Worm (Caenorhabditis elegans): Measurements from ENCODE around the gene E02C12.10.

E02C12.10 gene

ce11 chrV:9334216-9334615, 44.0 kb downstream of the E02C12.10 start, which contains the start of gene ucp-4:
TSS of gene ucp-4 (plus strand) at chrV:9334298.
- TF ChIP-seq K09A11.1 (tag; optimal IDR thresholded peaks at IDR 0.05; ENCODE audit: insufficient read depth) = no peak
- TF ChIP-seq npax-4 (tag; optimal IDR thresholded peaks at IDR 0.05) = no peak

DNA sequence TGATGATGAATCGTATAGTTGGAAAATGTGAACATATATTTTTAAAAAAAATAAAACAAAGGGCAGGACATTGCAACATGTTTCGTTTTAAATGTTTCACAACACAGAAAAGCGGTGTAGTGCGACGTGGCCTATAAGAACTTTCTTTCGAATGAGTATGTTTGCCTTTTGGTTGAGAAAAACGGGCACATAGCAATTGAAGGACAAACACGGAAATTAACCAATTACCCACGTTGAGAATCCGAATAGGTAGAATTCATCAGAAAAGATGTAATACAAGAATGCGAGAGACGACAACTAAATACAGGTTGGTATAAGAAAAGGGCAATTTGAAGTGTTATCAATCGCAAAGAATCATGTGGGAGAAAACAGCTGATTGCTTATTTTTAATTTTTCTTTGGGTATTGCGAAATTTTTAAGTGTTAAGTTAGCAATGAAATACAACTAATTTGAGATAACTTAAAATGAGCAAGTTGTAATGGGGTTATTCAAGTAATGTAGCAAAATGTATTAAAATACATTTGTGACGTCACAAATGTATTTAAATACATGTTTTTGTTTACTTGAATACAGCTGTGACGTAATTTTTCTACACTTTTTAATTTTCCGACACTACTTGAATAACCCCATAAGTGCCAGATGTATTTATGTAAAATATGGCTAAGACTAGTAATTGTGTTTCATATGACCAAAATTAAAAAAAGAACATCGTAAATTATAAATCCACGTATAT, 44.7 kb downstream of the E02C12.10 start, which contains the start of gene acl-14:
Gene acl-14, minus strand, starts transcription at position 316 of the 733 bp plus-strand sequence.
- TF ChIP-seq zip-5 (tag; optimal IDR thresholded peaks at IDR 0.05) (no peak), unc-86 (tag; optimal IDR thresholded peaks at IDR 0.05) (no peak), Y22D7AL.16 (tag; optimal IDR thresholded peaks at IDR 0.05) (no peak), ceh-14 (tag; optimal IDR thresholded peaks at IDR 0.05) (no peak), unc-55 (GFP tag; optimal IDR thresholded peaks at IDR 0.05) (no peak), ttx-3 (tag; optimal IDR thresholded peaks at IDR 0.05) (no peak), nfya-1 (tag; optimal IDR thresholded peaks at IDR 0.05) (no peak)

DNA sequence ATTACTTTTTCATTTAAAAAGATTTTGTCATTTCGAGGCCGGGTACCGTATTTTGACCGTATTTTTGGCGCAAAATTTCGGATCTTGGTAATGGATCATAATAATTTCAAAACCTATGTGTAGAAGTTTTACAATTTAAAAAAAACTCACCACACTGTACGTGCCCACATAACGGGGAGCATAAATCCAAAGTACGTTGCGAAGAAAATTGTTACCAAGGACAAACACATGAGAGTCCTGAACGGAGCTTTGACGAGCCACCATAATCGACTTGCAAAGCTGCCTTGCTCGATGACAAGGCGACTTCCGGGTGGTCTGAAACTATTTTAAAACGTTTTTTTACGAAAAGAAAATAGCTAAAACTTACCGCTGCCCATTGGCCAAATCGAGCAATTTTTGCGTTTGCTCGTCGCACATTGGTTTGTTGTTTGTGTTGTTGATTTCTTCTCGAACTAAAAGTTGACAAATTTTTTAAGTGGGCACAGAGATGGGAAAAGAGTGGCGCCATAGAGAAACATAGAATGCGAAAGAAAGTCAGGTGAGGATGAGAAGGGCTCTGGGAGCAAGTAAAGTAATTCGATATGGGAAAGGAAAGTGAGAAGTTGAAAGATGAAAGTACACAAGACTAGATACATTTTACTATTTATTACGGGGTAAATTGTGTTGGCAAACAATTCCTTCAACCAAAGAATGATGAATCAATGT, 45.4 kb downstream of the E02C12.10 start:
- TF ChIP-seq madf-2 (tag; optimal IDR thresholded peaks at IDR 0.05) = no peak

DNA sequence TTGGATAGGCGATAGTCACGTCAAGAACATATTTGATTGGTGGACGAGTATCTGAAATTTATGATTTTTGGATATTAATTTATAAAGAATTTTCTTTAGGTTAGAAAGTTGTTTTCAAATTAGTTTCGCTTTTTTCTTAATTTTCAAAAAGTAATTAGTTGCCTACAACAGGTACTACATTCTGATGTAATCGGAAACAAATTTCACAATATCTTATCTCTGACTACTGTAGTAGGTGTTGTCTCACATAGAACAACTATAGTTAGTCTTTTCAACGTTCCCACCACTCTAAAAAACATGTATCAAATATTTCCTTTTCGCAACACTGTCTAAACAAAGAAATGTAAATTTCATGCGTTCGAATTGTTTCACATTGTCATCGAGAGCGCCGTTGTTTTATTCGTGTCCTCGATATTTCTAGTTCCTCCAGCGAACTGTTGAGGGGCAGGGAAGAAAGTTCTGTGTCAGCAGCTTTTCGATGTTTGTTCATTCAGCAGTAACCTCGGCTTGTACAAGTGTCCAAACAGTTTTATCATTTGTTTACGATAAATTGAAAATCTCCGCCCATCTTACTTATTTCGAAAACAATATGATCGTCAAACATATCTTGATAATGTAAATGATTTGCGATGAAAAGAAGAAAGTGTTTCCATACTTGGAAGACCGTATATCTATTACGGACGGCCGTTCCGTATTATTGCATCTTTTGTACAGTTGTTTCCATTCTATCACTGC, 48.8 kb downstream of the E02C12.10 start:
- TF ChIP-seq ceh-30 (tag; optimal IDR thresholded peaks at IDR 0.05) (no peak), lin-11 (tag; optimal IDR thresholded peaks at IDR 0.05) (no peak), gmeb-2 (tag; optimal IDR thresholded peaks at IDR 0.05) (no peak), ceh-48 (tag; optimal IDR thresholded peaks at IDR 0.05) (no peak), ceh-45 (GFP tag; IDR thresholded peaks at IDR 0.05) (no peak), F13H6.1 (tag; optimal IDR thresholded peaks at IDR 0.05) (no peak)

DNA sequence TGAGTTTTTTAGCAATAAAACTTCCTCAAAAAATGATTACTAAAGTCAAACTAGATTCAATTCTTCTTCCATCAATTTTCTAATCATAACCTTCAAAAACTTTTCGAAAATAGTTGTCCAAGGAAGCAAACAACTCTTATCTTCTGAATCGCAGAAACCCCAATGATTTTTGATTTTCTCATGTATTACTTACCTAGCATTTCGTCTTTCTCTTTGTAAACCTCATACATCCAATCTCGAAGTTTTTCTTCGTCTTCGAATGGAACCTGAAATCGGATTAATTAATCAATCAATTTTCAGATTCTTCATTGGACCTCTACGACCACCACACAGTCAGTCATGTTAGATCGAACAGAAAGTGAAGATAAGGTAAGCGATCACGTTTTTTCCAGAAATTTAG, 49.5 kb downstream of the E02C12.10 start, which contains the start of gene K07B1.4:
Gene K07B1.4, plus strand, starts transcription at position 301 of the 400 bp plus-strand sequence.
- TF ChIP-seq pros-1 (tag; optimal IDR thresholded peaks at IDR 0.05) = no peak
- no peak for TF ChIP-seq gmeb-2 (tag; optimal IDR thresholded peaks at IDR 0.05)

DNA sequence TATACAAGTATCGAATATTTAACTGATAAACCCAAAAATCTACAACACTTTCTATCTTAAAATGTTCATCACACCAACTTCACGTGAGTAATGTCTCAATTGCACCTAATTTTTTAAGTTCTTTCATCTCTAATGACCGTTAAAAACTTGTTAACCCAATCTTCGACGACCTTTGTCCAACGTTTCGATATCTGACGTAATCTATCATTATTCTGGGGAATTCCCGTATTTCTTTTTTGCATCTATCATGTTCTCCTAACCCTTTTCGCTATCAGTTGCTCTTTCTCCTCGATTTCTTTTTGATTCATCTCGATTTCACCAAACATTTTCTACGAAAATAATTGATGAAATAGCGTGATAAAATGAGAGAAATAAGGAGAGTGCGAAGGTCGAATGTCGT, 50.5 kb downstream of the E02C12.10 start:
- TF ChIP-seq pqm-1 (tag; optimal IDR thresholded peaks at IDR 0.05) = no peak
- TF ChIP-seq ets-4 (tag; optimal IDR thresholded peaks at IDR 0.05) = no peak
- no peak for TF ChIP-seq zip-5 (tag; optimal IDR thresholded peaks at IDR 0.05)
- no peak for TF ChIP-seq pha-2 (tag; optimal IDR thresholded peaks at IDR 0.05)
- TF ChIP-seq che-1 (tag; optimal IDR thresholded peaks at IDR 0.05) = no peak
- no peak for TF ChIP-seq sox-2 (GFP tag; IDR thresholded peaks at IDR 0.05)
- no peak for TF ChIP-seq pat-9 (tag; optimal IDR thresholded peaks at IDR 0.05)
- no peak for TF ChIP-seq C08G9.2 (tag; optimal IDR thresholded peaks at IDR 0.05)
- TF ChIP-seq sox-4 (tag; optimal IDR thresholded peaks at IDR 0.05) = no peak
- TF ChIP-seq ceh-31 (tag; optimal IDR thresholded peaks at IDR 0.05) = no peak
- no peak for TF ChIP-seq lim-6 (tag; optimal IDR thresholded peaks at IDR 0.05)
- TF ChIP-seq F13H6.1 (tag; optimal IDR thresholded peaks at IDR 0.05) = no peak
- no peak for TF ChIP-seq ceh-9 (tag; optimal IDR thresholded peaks at IDR 0.05)
- TF ChIP-seq sdc-2 (tag; optimal IDR thresholded peaks at IDR 0.05) = no peak
- TF ChIP-seq ztf-16 (tag; optimal IDR thresholded peaks at IDR 0.05) = no peak
